Fruit fly (Drosophila melanogaster): ENCODE data around the gene Proc.

Proc gene

DNA sequence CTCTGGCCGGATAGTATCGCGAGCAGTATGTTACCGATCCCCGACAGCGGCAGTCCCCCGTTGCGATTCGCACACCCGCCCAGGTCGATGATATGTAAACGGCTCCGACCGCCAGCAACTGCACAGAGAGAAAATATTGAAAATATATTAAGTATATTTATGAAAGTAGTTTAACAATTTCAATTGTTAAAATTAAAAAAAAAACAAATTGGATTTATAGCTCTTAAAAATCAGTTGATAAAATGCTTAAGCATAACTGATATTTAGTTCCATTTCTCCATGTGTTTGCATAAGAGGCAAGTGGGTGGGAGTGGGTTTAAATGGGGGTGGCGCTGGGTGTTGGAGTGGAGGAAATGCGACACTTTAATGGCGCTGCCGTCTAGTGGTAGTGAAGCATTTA is 21.8 kb downstream of the Proc start (continued):
- no peak for TF ChIP-seq z (GFP tag; IDR thresholded peaks at IDR 0.05)
- TF ChIP-seq kah (GFP tag; optimal IDR thresholded peaks at IDR 0.05), result no peak
- TF ChIP-seq Lim3 (GFP tag; IDR thresholded peaks at IDR 0.05), result no peak
- TF ChIP-seq CG17802 (tag; optimal IDR thresholded peaks at IDR 0.05), result no peak
- TF ChIP-seq tna (GFP tag; IDR thresholded peaks at IDR 0.05; ENCODE audit: partially characterized antibody), result no peak
- no peak for TF ChIP-seq CG31365 (tag; optimal IDR thresholded peaks at IDR 0.05)
- no peak for TF ChIP-seq Sin3A (optimal IDR thresholded peaks at IDR 0.05)
- TF ChIP-seq zen (tag; optimal IDR thresholded peaks at IDR 0.05), result no peak
- TF ChIP-seq salm (tag; optimal IDR thresholded peaks at IDR 0.05), result no peak
- TF ChIP-seq B-H2 (GFP tag; optimal IDR thresholded peaks at IDR 0.05), result no peak
- no peak for TF ChIP-seq sd (tag; optimal IDR thresholded peaks at IDR 0.05)
- no peak for TF ChIP-seq gt (GFP tag; IDR thresholded peaks at IDR 0.05)
- peak; percentile 23; the same call in 1 of the 2 replicates for TF ChIP-seq ssp (GFP tag; IDR thresholded peaks at IDR 0.05)
- no peak for TF ChIP-seq rib (GFP tag; IDR thresholded peaks at IDR 0.05)
- no peak for TF ChIP-seq CG9932 (GFP tag; IDR thresholded peaks at IDR 0.05)
- TF ChIP-seq CG2202 (tag; optimal IDR thresholded peaks at IDR 0.05), result no peak
- TF ChIP-seq gem (tag; optimal IDR thresholded peaks at IDR 0.05), result peak; percentile 52
- TF ChIP-seq sisA (GFP tag; IDR thresholded peaks at IDR 0.05), result peak; percentile 36; the same call in 1 of the 2 replicates
- no peak for TF ChIP-seq CG8089 (GFP tag; optimal IDR thresholded peaks at IDR 0.05)
- no peak for TF ChIP-seq Oaz (GFP tag; IDR thresholded peaks at IDR 0.05)
- no peak for TF ChIP-seq CG10565 (GFP tag; optimal IDR thresholded peaks at IDR 0.05)
- TF ChIP-seq CG2116 (GFP tag; optimal IDR thresholded peaks at IDR 0.05), result no peak
- TF ChIP-seq tx (GFP tag; optimal IDR thresholded peaks at IDR 0.05), result no peak
- no peak for TF ChIP-seq yki (optimal IDR thresholded peaks at IDR 0.05)
- no peak for TF ChIP-seq bbx (GFP tag; IDR thresholded peaks at IDR 0.05; ENCODE audit: partially characterized antibody)
- no peak for TF ChIP-seq Bteb2 (GFP tag; optimal IDR thresholded peaks at IDR 0.05)
- TF ChIP-seq CG18764 (GFP tag; optimal IDR thresholded peaks at IDR 0.05), result no peak
- peak; percentile 27; the same call in 1 of the 2 replicates for TF ChIP-seq CG31441 (GFP tag; IDR thresholded peaks at IDR 0.05)
- TF ChIP-seq CG15269 (tag; optimal IDR thresholded peaks at IDR 0.05), result peak; percentile 23
- TF ChIP-seq tap (tag; optimal IDR thresholded peaks at IDR 0.05), result no peak
- no peak for TF ChIP-seq Spps (tag; optimal IDR thresholded peaks at IDR 0.05)
- no peak for TF ChIP-seq gfzf (GFP tag; optimal IDR thresholded peaks at IDR 0.05)
- TF ChIP-seq Med (GFP tag), result peak; percentile 58
- TF ChIP-seq so (GFP tag; IDR thresholded peaks at IDR 0.05), result 0 out of 3 replicates have a peak, but pooled peaks have one; percentile 50
- no peak for TF ChIP-seq insv (GFP tag; optimal IDR thresholded peaks at IDR 0.05)
- no peak for TF ChIP-seq pb (GFP tag; optimal IDR thresholded peaks at IDR 0.05)
- no peak for TF ChIP-seq D19B (GFP tag; optimal IDR thresholded peaks at IDR 0.05)
- no peak for TF ChIP-seq croc (GFP tag; conservative IDR thresholded peaks at IDR 0.05)
- TF ChIP-seq Ptx1 (GFP tag; IDR thresholded peaks at IDR 0.05), result peak; percentile 42
- no peak for TF ChIP-seq Hey (tag; optimal IDR thresholded peaks at IDR 0.05)
- no peak for TF ChIP-seq gcm2 (GFP tag; optimal IDR thresholded peaks at IDR 0.05)
- TF ChIP-seq Hr51 (GFP tag; optimal IDR thresholded peaks at IDR 0.05), result peak in 1 of 2 experiments; percentile 45
- TF ChIP-seq CG2199 (GFP tag; IDR thresholded peaks at IDR 0.05), result no peak
- no peak for TF ChIP-seq br (optimal IDR thresholded peaks at IDR 0.05)
- no peak for TF ChIP-seq Scr (GFP tag; IDR thresholded peaks at IDR 0.05; ENCODE audit: partially characterized antibody)
- no peak for TF ChIP-seq CG2712 (tag; optimal IDR thresholded peaks at IDR 0.05)
- no peak for TF ChIP-seq lbe (GFP tag; optimal IDR thresholded peaks at IDR 0.05)
- no peak for TF ChIP-seq CG7928 (GFP tag; optimal IDR thresholded peaks at IDR 0.05)
- no peak for TF ChIP-seq HmgD (GFP tag; optimal IDR thresholded peaks at IDR 0.05)
- no peak for TF ChIP-seq CG3281 (GFP tag; optimal IDR thresholded peaks at IDR 0.05)
- peak; percentile 7 for TF ChIP-seq Hand (GFP tag; optimal IDR thresholded peaks at IDR 0.05)
- no peak for TF ChIP-seq dan (GFP tag; IDR thresholded peaks at IDR 0.05)
- no peak for TF ChIP-seq Eip74EF (GFP tag; optimal IDR thresholded peaks at IDR 0.05)

Data from whole organism, embryonic.